Worm (Caenorhabditis elegans) whole organism, mixed stage, embryonic: Measurements from ENCODE around the gene twk-35.

Experiments
- bed-3 ChIP-seq: fragments of 200-800 bp; sonication (Bioruptor generic); optimal IDR thresholded peaks from 3 replicates; lab custom pipeline; 2018; ENCODE audit warnings: mild to moderate bottlenecking, missing genetic modification characterization, moderate library complexity, missing compliant biosample characterization
- blmp-1 ChIP-seq: fragments of 150-350 bp; optimal IDR thresholded peaks from 2 replicates; lab custom pipeline; 2014; ENCODE audit warnings: missing biosample characterization, missing genetic modification characterization
- ceh-39 ChIP-seq: fragments of 150-350 bp; optimal IDR thresholded peaks from 2 replicates; lab custom pipeline; 2014; ENCODE audit warnings: missing biosample characterization, missing genetic modification characterization
- ceh-43 ChIP-seq: fragments of 200-800 bp; sonication (Bioruptor generic); optimal IDR thresholded peaks from 2 replicates; lab custom pipeline; 2018; ENCODE audit warnings: mild to moderate bottlenecking, missing genetic modification characterization, moderate library complexity, missing compliant biosample characterization
- ceh-83 ChIP-seq: fragments of 200-800 bp; sonication (Bioruptor generic); optimal IDR thresholded peaks from 2 replicates; lab custom pipeline; 2018; ENCODE audit warnings: mild to moderate bottlenecking, missing genetic modification characterization, missing compliant biosample characterization
- ces-1 ChIP-seq: fragments of 150-350 bp; optimal IDR thresholded peaks from 2 replicates; lab custom pipeline; 2014; ENCODE audit warnings: missing biosample characterization, missing genetic modification reagents, missing genetic modification characterization
- cnd-1 ChIP-seq: fragments of 200-800 bp; sonication (Bioruptor generic); optimal IDR thresholded peaks from 2 replicates; lab custom pipeline; 2018; ENCODE audit warnings: mild to moderate bottlenecking, missing genetic modification characterization, missing compliant biosample characterization
- elt-1 ChIP-seq: sonication (generic microtip); optimal IDR thresholded peaks from 2 replicates; lab custom pipeline; 2017; ENCODE audit warnings: missing genetic modification characterization, mild to moderate bottlenecking, missing compliant biosample characterization, antibody characterized with exemption, moderate library complexity, borderline replicate concordance; ENCODE audit not compliant: insufficient read depth
- flh-1 ChIP-seq: fragments of 200-800 bp; sonication (Bioruptor generic); optimal IDR thresholded peaks from 2 replicates; lab custom pipeline; 2018; ENCODE audit warnings: mild to moderate bottlenecking, missing genetic modification characterization, moderate library complexity, missing compliant biosample characterization
- ham-2 ChIP-seq: fragments of 200-800 bp; sonication (Bioruptor generic); optimal IDR thresholded peaks from 2 replicates; lab custom pipeline; 2018; ENCODE audit warnings: mild to moderate bottlenecking, missing genetic modification characterization, missing compliant biosample characterization
- hlh-1 ChIP-seq: fragments of 150-350 bp; optimal IDR thresholded peaks from 2 replicates; lab custom pipeline; 2014; ENCODE audit warnings: missing biosample characterization, missing genetic modification reagents, missing genetic modification characterization
- lin-13 ChIP-seq: fragments of 150-350 bp; optimal IDR thresholded peaks from 2 replicates; lab custom pipeline; 2014; ENCODE audit warnings: missing biosample characterization, missing genetic modification characterization
- lin-32 ChIP-seq: fragments of 200-800 bp; sonication (Bioruptor generic); optimal IDR thresholded peaks from 2 replicates; lab custom pipeline; 2018; ENCODE audit warnings: mild to moderate bottlenecking, missing genetic modification characterization, missing compliant biosample characterization
- lsy-2 ChIP-seq: fragments of 150-350 bp; optimal IDR thresholded peaks from 2 replicates; lab custom pipeline; 2014; ENCODE audit warnings: missing biosample characterization, missing genetic modification characterization
- mab-5 ChIP-seq: fragments of 150-350 bp; optimal IDR thresholded peaks from 2 replicates; lab custom pipeline; 2014; ENCODE audit warnings: missing biosample characterization, missing genetic modification characterization
- mep-1 ChIP-seq: fragments of 150-350 bp; optimal IDR thresholded peaks from 2 replicates; lab custom pipeline; 2017; ENCODE audit warnings: missing biosample characterization, missing genetic modification reagents, missing genetic modification characterization, inconsistent platforms
- mls-2 ChIP-seq: sonication (generic microtip); optimal IDR thresholded peaks from 2 replicates; lab custom pipeline; 2016; ENCODE audit warnings: mild to moderate bottlenecking, missing genetic modification characterization, moderate library complexity, missing compliant biosample characterization
- nhr-12 ChIP-seq: fragments of 150-350 bp; optimal IDR thresholded peaks from 2 replicates; lab custom pipeline; 2014; ENCODE audit warnings: missing biosample characterization, missing genetic modification characterization
- nhr-2 ChIP-seq: fragments of 150-350 bp; optimal IDR thresholded peaks from 2 replicates; lab custom pipeline; 2014; ENCODE audit warnings: missing biosample characterization, missing genetic modification characterization
- nhr-237 ChIP-seq: fragments of 150-350 bp; optimal IDR thresholded peaks from 2 replicates; lab custom pipeline; 2014; ENCODE audit warnings: missing biosample characterization, missing genetic modification characterization
- nhr-28 ChIP-seq: fragments of 150-350 bp; optimal IDR thresholded peaks from 2 replicates; lab custom pipeline; 2014; ENCODE audit warnings: missing biosample characterization, missing genetic modification characterization
- nhr-76 ChIP-seq: sonication (generic microtip); optimal IDR thresholded peaks from 2 replicates; lab custom pipeline; 2017; ENCODE audit warnings: missing biosample characterization, missing genetic modification characterization
- pha-4 ChIP-seq: fragments of 150-350 bp; optimal IDR thresholded peaks from 2 replicates; lab custom pipeline; 2018; ENCODE audit warnings: missing biosample characterization, missing genetic modification reagents, missing genetic modification characterization
- sem-2 ChIP-seq: fragments of 200-800 bp; sonication (Bioruptor generic); optimal IDR thresholded peaks from 2 replicates; lab custom pipeline; 2018; ENCODE audit warnings: mild to moderate bottlenecking, missing genetic modification characterization, missing compliant biosample characterization
- snpc-4 ChIP-seq: fragments of 150-350 bp; optimal IDR thresholded peaks from 2 replicates; lab custom pipeline; 2014; ENCODE audit warnings: missing biosample characterization, missing genetic modification characterization
- sptf-1 ChIP-seq: sonication (generic microtip); optimal IDR thresholded peaks from 2 replicates; lab custom pipeline; 2017; ENCODE audit warnings: mild to moderate bottlenecking, missing genetic modification characterization, moderate library complexity, missing compliant biosample characterization
- tbx-8 ChIP-seq: fragments of 200-800 bp; sonication (Bioruptor generic); optimal IDR thresholded peaks from 2 replicates; lab custom pipeline; 2018; ENCODE audit warnings: mild to moderate bottlenecking, missing genetic modification characterization, moderate library complexity, missing compliant biosample characterization
- unc-120 ChIP-seq: sonication (generic microtip); optimal IDR thresholded peaks from 2 replicates; lab custom pipeline; 2017; ENCODE audit warnings: missing genetic modification characterization, missing compliant biosample characterization; ENCODE audit not compliant: poor library complexity, severe bottlenecking
- unc-39 ChIP-seq: fragments of 150-350 bp; optimal IDR thresholded peaks from 2 replicates; lab custom pipeline; 2014; ENCODE audit warnings: missing biosample characterization, missing genetic modification characterization
- unc-62 ChIP-seq: fragments of 150-350 bp; optimal IDR thresholded peaks from 2 replicates; lab custom pipeline; 2014; ENCODE audit warnings: missing biosample characterization, missing genetic modification reagents, missing genetic modification characterization
- zip-8 ChIP-seq: fragments of 150-350 bp; optimal IDR thresholded peaks from 2 replicates; lab custom pipeline; 2014; ENCODE audit warnings: missing biosample characterization, missing genetic modification characterization

twk-35 gene

DNA sequence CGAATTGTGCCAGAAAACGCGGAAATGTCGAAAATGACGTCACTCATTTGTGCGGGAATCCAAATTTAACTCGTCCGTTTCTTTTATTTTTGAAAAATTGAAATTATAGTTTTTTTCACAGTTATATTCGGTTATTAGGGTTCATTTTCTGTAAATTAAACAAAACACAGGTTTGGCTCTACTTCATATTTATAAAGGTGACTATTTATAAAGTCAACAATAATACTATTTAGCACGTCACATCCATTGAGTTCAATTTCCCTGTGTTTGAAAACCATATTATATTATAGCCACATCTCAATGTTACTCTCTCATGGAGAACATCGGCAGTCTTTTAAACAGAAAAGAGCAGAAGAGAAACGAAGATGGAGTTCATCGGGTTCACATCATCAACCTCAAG lies at the start of gene twk-35:
TSS of gene twk-35 (plus strand) at position 301 of the 400 bp plus-strand sequence.
- no peak for TF ChIP-seq lin-13 (tag; lab: Kevin White, UChicago)
- TF ChIP-seq nhr-76 (tag; lab: Kevin White, UChicago), result no peak
- no peak for TF ChIP-seq sem-2 (GFP tag; lab: Kevin White, UChicago)
- no peak for TF ChIP-seq zip-8
- no peak for TF ChIP-seq nhr-2 (tag; lab: Kevin White, UChicago)
- no peak for TF ChIP-seq hlh-1 (tag; lab: Kevin White, UChicago)
- TF ChIP-seq lin-32 (GFP tag; lab: Kevin White, UChicago), result no peak
- TF ChIP-seq ceh-43, result no peak
- TF ChIP-seq lsy-2 (tag; lab: Kevin White, UChicago), result no peak
- no peak for TF ChIP-seq unc-120 (tag; lab: Kevin White, UChicago)
- TF ChIP-seq pha-4 (tag; lab: Kevin White, UChicago), result no peak
- TF ChIP-seq unc-62 (GFP tag; lab: Kevin White, UChicago), result no peak
- TF ChIP-seq ces-1 (GFP tag; lab: Kevin White, UChicago), result no peak

DNA sequence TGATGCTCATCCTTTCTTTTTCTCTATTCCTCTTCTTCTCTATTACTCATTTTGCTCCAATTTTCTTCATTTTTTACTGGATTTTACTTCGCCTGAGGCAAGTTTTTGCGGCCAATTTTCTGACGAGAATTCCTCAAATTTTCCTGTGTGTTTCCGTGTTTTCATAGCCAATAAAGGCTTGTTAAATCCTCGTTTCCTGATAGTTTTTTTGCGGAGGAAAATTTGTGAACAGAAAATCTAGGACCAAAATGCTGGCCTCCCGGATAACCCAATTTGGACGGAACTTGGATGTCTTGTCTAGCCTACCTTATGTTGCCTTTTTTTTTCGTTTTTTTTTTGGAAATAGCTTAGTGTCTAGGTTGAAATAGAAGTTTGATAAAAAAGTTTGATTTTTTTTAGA lies 49.1 kb upstream of the twk-35 start:
- no peak for TF ChIP-seq unc-62 (GFP tag; lab: Kevin White, UChicago)
- TF ChIP-seq mab-5 (tag; lab: Kevin White, UChicago), result no peak
- no peak for TF ChIP-seq sptf-1 (tag; lab: Kevin White, UChicago)
- no peak for TF ChIP-seq elt-1 (tag; lab: Kevin White, UChicago)
- TF ChIP-seq bed-3 (GFP tag; lab: Kevin White, UChicago), result no peak
- no peak for TF ChIP-seq ceh-43
- no peak for TF ChIP-seq nhr-12 (tag; lab: Kevin White, UChicago)
- no peak for TF ChIP-seq mep-1
- no peak for TF ChIP-seq unc-39 (tag; lab: Kevin White, UChicago)
- no peak for TF ChIP-seq ceh-39 (tag; lab: Kevin White, UChicago)
- TF ChIP-seq ceh-83, result no peak
- no peak for TF ChIP-seq flh-1 (GFP tag; lab: Kevin White, UChicago)
- TF ChIP-seq nhr-2 (tag; lab: Kevin White, UChicago), result no peak
- no peak for TF ChIP-seq lin-32 (GFP tag; lab: Kevin White, UChicago)
- no peak for TF ChIP-seq zip-8

DNA sequence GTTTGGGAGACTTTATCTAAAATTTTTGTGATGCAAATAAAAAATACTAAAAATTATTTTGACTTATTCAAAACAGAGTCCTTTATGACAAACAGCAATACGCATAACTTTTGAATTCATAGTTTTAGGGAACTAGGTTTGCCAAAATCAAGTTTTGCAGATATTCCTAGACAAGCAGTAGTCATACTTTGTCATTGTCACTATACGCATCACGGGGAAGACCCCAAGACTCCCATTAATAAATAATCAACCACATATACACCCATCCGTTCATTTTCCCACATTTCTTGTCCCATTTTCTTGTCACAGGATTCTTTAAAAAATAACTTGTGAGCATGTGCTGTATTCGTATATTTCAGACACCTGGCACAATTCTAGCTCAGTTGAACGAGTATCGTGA lies 48.4 kb upstream of the twk-35 start, which contains the start of gene Y44A6D.7:
TSS of gene Y44A6D.7 (plus strand) at position 301 of the 400 bp plus-strand sequence.
- TF ChIP-seq mls-2 (no peak), lin-13 (tag; lab: Kevin White, UChicago) (no peak), ceh-39 (tag; lab: Kevin White, UChicago) (no peak), nhr-237 (tag; lab: Kevin White, UChicago) (no peak), nhr-28 (tag; lab: Kevin White, UChicago) (no peak)

DNA sequence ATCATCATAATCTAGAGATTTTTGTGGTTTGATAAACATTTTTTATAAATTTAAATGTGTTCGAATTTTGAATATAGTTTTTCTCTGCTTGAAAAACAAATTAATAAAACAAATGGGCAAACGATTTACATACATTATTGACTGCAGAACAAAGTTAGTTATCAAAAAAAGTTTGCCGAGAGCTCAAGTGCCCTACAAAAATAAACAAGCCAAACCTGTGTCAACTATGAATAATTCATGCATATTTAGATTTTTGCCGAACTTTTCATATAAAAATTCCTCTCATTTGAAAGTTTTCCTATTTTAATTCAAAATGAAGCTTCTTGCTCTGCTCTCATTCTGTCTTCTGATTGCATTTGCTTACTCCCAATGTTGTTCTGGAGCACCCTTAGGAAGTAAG lies 46.9 kb upstream of the twk-35 start, which contains the start of gene sshk-1:
TSS of gene sshk-1 (plus strand) at position 301 of the 400 bp plus-strand sequence.
- TF ChIP-seq tbx-8 (GFP tag; lab: Kevin White, UChicago) (no peak), snpc-4 (tag; lab: Kevin White, UChicago) (no peak), unc-39 (tag; lab: Kevin White, UChicago) (no peak), lin-13 (tag; lab: Kevin White, UChicago) (no peak), unc-62 (GFP tag; lab: Kevin White, UChicago) (no peak), sptf-1 (tag; lab: Kevin White, UChicago) (no peak), bed-3 (GFP tag; lab: Kevin White, UChicago) (no peak), ces-1 (GFP tag; lab: Kevin White, UChicago) (no peak), nhr-76 (tag; lab: Kevin White, UChicago) (no peak), flh-1 (GFP tag; lab: Kevin White, UChicago) (no peak), cnd-1 (tag; lab: Kevin White, UChicago) (no peak), elt-1 (tag; lab: Kevin White, UChicago) (no peak), ham-2 (GFP tag; lab: Kevin White, UChicago) (no peak), nhr-28 (tag; lab: Kevin White, UChicago) (no peak), ceh-39 (tag; lab: Kevin White, UChicago) (no peak), mls-2 (no peak), pha-4 (tag; lab: Kevin White, UChicago) (no peak), mep-1 (no peak)

DNA sequence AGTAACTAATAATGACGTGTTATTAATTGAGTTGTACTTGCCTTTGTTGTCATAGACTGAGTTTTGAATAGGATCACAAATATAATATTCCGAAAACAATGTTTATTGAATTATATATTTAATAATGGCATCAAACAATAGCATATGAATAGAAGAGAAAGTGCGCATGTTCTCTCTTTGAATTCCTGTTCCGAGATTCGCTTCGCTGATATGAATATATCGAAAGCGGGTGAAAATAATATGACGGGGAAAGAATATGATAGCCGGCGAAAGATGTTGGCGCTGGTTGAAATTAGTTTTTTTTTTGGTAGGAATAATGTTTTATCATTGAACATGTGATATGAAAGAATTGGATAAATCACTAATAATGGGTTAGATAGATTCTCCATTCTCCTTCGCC lies 42.7 kb upstream of the twk-35 start, which contains the start of gene T03D8.6:
TSS of gene T03D8.6 (minus strand) at position 298 of the 400 bp plus-strand sequence.
- TF ChIP-seq ces-1 (GFP tag; lab: Kevin White, UChicago) (peak; percentile 19), nhr-12 (tag; lab: Kevin White, UChicago) (no peak), blmp-1 (tag; lab: Kevin White, UChicago) (peak; percentile 79), sem-2 (GFP tag; lab: Kevin White, UChicago) (no peak)
- TF ChIP-seq, all 35 proteins: peak for 2
